Fruit fly (Drosophila melanogaster): ENCODE results near the gene Ugt36E1.
A peak's percentile ranks its signal among the peaks of the same experiment; 100 is the strongest.

The Ugt36E1 gene

dm6 chr2L:18830587-18831528, 4.3 kb downstream of the Ugt36E1 start, which contains the start of the genes CG17597 and ScpX (continued):
- peak; percentile 34 for TF ChIP-seq CG5180 (GFP tag; optimal IDR thresholded peaks at IDR 0.05)
- TF ChIP-seq CG13624 (GFP tag; optimal IDR thresholded peaks at IDR 0.05): peak; percentile 65
- TF ChIP-seq Atf3 (GFP tag; optimal IDR thresholded peaks at IDR 0.05): peak; percentile 55
- TF ChIP-seq CG2129 (GFP tag; IDR thresholded peaks at IDR 0.05; ENCODE audit: partially characterized antibody): peak; percentile 52
- no peak for TF ChIP-seq crol (GFP tag; IDR thresholded peaks at IDR 0.05)
- TF ChIP-seq CG7928 (GFP tag; optimal IDR thresholded peaks at IDR 0.05): peak; percentile 99
- TF ChIP-seq ranshi (GFP tag; IDR thresholded peaks at IDR 0.05): peak; percentile 28; the same call in 1 of the 2 replicates
- TF ChIP-seq CG9727 (GFP tag; optimal IDR thresholded peaks at IDR 0.05): peak; percentile 69
- no peak for TF ChIP-seq CG17612 (GFP tag; IDR thresholded peaks at IDR 0.05)
- TF ChIP-seq Atf6 (GFP tag; IDR thresholded peaks at IDR 0.05): no peak
- TF ChIP-seq NC2β (GFP tag; optimal IDR thresholded peaks at IDR 0.05): peak; percentile 21
- peak; percentile 53 for TF ChIP-seq CG14014 (GFP tag; IDR thresholded peaks at IDR 0.05)
- peak; percentile 60 for TF ChIP-seq maf-S (GFP tag; optimal IDR thresholded peaks at IDR 0.05)
- no peak for TF ChIP-seq CG11398 (GFP tag; optimal IDR thresholded peaks at IDR 0.05)
- peak; percentile 32 for TF ChIP-seq CG9609 (GFP tag; optimal IDR thresholded peaks at IDR 0.05)
- TF ChIP-seq Sry-δ (GFP tag; optimal IDR thresholded peaks at IDR 0.05): peak; percentile 62
- TF ChIP-seq D19A (tag; optimal IDR thresholded peaks at IDR 0.05): peak; percentile 26
- TF ChIP-seq nom (GFP tag; optimal IDR thresholded peaks at IDR 0.05): peak; percentile 87
- peak; percentile 51 for TF ChIP-seq Ada2b (GFP tag; IDR thresholded peaks at IDR 0.05)
- TF ChIP-seq gt (GFP tag; IDR thresholded peaks at IDR 0.05): no peak
- peak; percentile 34 for TF ChIP-seq CG8281 (tag; optimal IDR thresholded peaks at IDR 0.05)
- TF ChIP-seq CG3847 (GFP tag; IDR thresholded peaks at IDR 0.05): peak; percentile 55
- TF ChIP-seq Gug (GFP tag; IDR thresholded peaks at IDR 0.05): peak; percentile 48; the same call in 3 of the 4 replicates
- peak; percentile 52 for TF ChIP-seq CG3065 (GFP tag; optimal IDR thresholded peaks at IDR 0.05)
- peak; percentile 22 for TF ChIP-seq CG5245 (GFP tag; optimal IDR thresholded peaks at IDR 0.05)
- no peak for TF ChIP-seq CG11723 (GFP tag; optimal IDR thresholded peaks at IDR 0.05)
- TF ChIP-seq CG2889 (GFP tag; IDR thresholded peaks at IDR 0.05): no peak
- peak; percentile 34 for TF ChIP-seq caup (GFP tag; optimal IDR thresholded peaks at IDR 0.05; ENCODE audit: severe bottlenecking)
- no peak for TF ChIP-seq psq (GFP tag; optimal IDR thresholded peaks at IDR 0.05)
- peak; percentile 65 for TF ChIP-seq inv (GFP tag; IDR thresholded peaks at IDR 0.05; ENCODE audit: partially characterized antibody)
- no peak for TF ChIP-seq crp (GFP tag; optimal IDR thresholded peaks at IDR 0.05)
- peak; percentile 67 for TF ChIP-seq slbo (GFP tag; IDR thresholded peaks at IDR 0.05)
- TF ChIP-seq CG6683 (GFP tag; optimal IDR thresholded peaks at IDR 0.05): no peak
- peak; percentile 31 for TF ChIP-seq CG7556 (GFP tag; optimal IDR thresholded peaks at IDR 0.05)
- TF ChIP-seq ac (GFP tag; optimal IDR thresholded peaks at IDR 0.05): no peak
- TF ChIP-seq dmrt11E (tag; optimal IDR thresholded peaks at IDR 0.05): peak; percentile 58
- TF ChIP-seq jumu (GFP tag; optimal IDR thresholded peaks at IDR 0.05): peak; percentile 75
- peak; percentile 84 for TF ChIP-seq CG14860 (GFP tag; IDR thresholded peaks at IDR 0.05; ENCODE audit: partially characterized antibody)
- no peak for TF ChIP-seq fd64A (GFP tag; optimal IDR thresholded peaks at IDR 0.05)
- TF ChIP-seq Ssrp (tag; optimal IDR thresholded peaks at IDR 0.05): peak; percentile 54
- peak; percentile 65 for TF ChIP-seq CG1602 (GFP tag; optimal IDR thresholded peaks at IDR 0.05)
- TF ChIP-seq ase (GFP tag; IDR thresholded peaks at IDR 0.05): 0 out of 3 replicates have a peak, but pooled peaks have one; percentile 43
- no peak; the same call in 2 of the 3 replicates for TF ChIP-seq gce (GFP tag; IDR thresholded peaks at IDR 0.05)
- peak; percentile 44 for TF ChIP-seq ewg (GFP tag; optimal IDR thresholded peaks at IDR 0.05)
- TF ChIP-seq CG15073 (GFP tag; optimal IDR thresholded peaks at IDR 0.05): no peak
- peak; percentile 99 for TF ChIP-seq CG6654 (GFP tag; optimal IDR thresholded peaks at IDR 0.05)
- TF ChIP-seq Oli (tag; optimal IDR thresholded peaks at IDR 0.05): peak; percentile 58
- TF ChIP-seq pnt (GFP tag; optimal IDR thresholded peaks at IDR 0.05): peak; percentile 58
